Worm (Caenorhabditis elegans) whole organism, L1 larva: ENCODE data around the gene F53F4.18.

ENCODE experiments used
- C16A3.4 ChIP-seq: fragments of 150-350 bp; optimal IDR thresholded peaks from 2 replicates; lab custom pipeline; 2014; ENCODE audit warnings: missing biosample characterization, missing genetic modification characterization
- aha-1 ChIP-seq: fragments of 150-350 bp; optimal IDR thresholded peaks from 2 replicates; lab custom pipeline; 2014; ENCODE audit warnings: missing biosample characterization, missing genetic modification characterization
- aly-2 ChIP-seq: fragments of 150-350 bp; optimal IDR thresholded peaks from 2 replicates; lab custom pipeline; 2014; ENCODE audit warnings: missing biosample characterization, missing genetic modification characterization
- blmp-1 ChIP-seq: fragments of 150-350 bp; optimal IDR thresholded peaks from 2 replicates; lab custom pipeline; 2014; ENCODE audit warnings: missing biosample characterization, missing genetic modification characterization
- ceh-8 ChIP-seq: fragments of 200-800 bp; sonication (Bioruptor generic); optimal IDR thresholded peaks from 2 replicates; lab custom pipeline; 2018; ENCODE audit warnings: mild to moderate bottlenecking, missing genetic modification characterization, moderate library complexity, missing compliant biosample characterization
- ceh-88 ChIP-seq: fragments of 200-800 bp; sonication (Bioruptor generic); IDR thresholded peaks from 2 replicates; pipeline ENCODE4 v1.3.6; 2022; ENCODE audit warnings: missing genetic modification characterization, missing compliant biosample characterization
- ceh-90 ChIP-seq: sonication (generic microtip); optimal IDR thresholded peaks from 2 replicates; lab custom pipeline; 2016; ENCODE audit warnings: missing genetic modification characterization, missing compliant biosample characterization
- ces-1 ChIP-seq: fragments of 150-350 bp; optimal IDR thresholded peaks from 2 replicates; lab custom pipeline; 2014; ENCODE audit warnings: missing biosample characterization, missing genetic modification reagents, missing genetic modification characterization
- dpl-1 ChIP-seq, 3 experiments: fragments of 150-350 bp in 2 of 3; sonication (generic microtip) in 1 of 3; optimal IDR thresholded peaks; 2 replicates each; lab custom pipeline; 2014 to 2017; ENCODE audit warnings: missing biosample characterization in 3 of 3, missing genetic modification characterization in 3 of 3, missing genetic modification reagents in 3 of 3
- dsc-1 ChIP-seq: sonication (generic microtip); optimal IDR thresholded peaks from 2 replicates; lab custom pipeline; 2016; ENCODE audit warnings: mild to moderate bottlenecking, missing genetic modification characterization, missing compliant biosample characterization
- efl-3 ChIP-seq: fragments of 200-800 bp; sonication (Bioruptor generic); optimal IDR thresholded peaks from 2 replicates; lab custom pipeline; 2018; ENCODE audit warnings: mild to moderate bottlenecking, missing genetic modification characterization, missing compliant biosample characterization
- egl-13 ChIP-seq: sonication (generic microtip); optimal IDR thresholded peaks from 2 replicates; lab custom pipeline; 2016; ENCODE audit warnings: missing genotype, missing genetic modification reagents, missing genetic modification characterization, missing compliant biosample characterization
- elt-3 ChIP-seq, 6 experiments: fragments of 150-350 bp in 1 of 6; sonication (generic microtip); optimal IDR thresholded peaks; 2 replicates each; lab custom pipeline; 2017 to 2018; ENCODE audit warnings: missing biosample characterization in 6 of 6, missing genetic modification characterization in 6 of 6, inconsistent platforms in 1 of 6
- ets-5 ChIP-seq: fragments of 200-800 bp; sonication (Bioruptor generic); IDR thresholded peaks from 2 replicates; pipeline ENCODE4 v1.3.6; 2022; ENCODE audit warnings: missing genetic modification characterization, missing compliant biosample characterization
- fkh-10 ChIP-seq: sonication (generic microtip); optimal IDR thresholded peaks from 2 replicates; lab custom pipeline; 2017; ENCODE audit warnings: missing biosample characterization, missing genetic modification reagents, missing genetic modification characterization
- fkh-4 ChIP-seq: sonication (generic microtip); optimal IDR thresholded peaks from 2 replicates; lab custom pipeline; 2016; ENCODE audit warnings: missing compliant biosample characterization, missing genetic modification characterization, borderline replicate concordance
- fkh-8 ChIP-seq: sonication (generic microtip); optimal IDR thresholded peaks from 2 replicates; lab custom pipeline; 2016; ENCODE audit warnings: mild to moderate bottlenecking, missing genetic modification characterization, missing compliant biosample characterization
- grh-1 ChIP-seq: fragments of 200-800 bp; sonication (Bioruptor generic); IDR thresholded peaks from 2 replicates; pipeline ENCODE4 v1.3.6; 2022; ENCODE audit warnings: missing genetic modification reagents, missing genetic modification characterization, missing compliant biosample characterization
- hlh-4 ChIP-seq: sonication (generic microtip); optimal IDR thresholded peaks from 2 replicates; lab custom pipeline; 2016; ENCODE audit warnings: mild to moderate bottlenecking, missing genetic modification characterization, missing compliant biosample characterization
- hpl-2 ChIP-seq: fragments of 150-350 bp; optimal IDR thresholded peaks from 2 replicates; lab custom pipeline; 2014; ENCODE audit warnings: missing biosample characterization, missing genetic modification reagents, missing genetic modification characterization
- irx-1 ChIP-seq: sonication (generic microtip); optimal IDR thresholded peaks from 2 replicates; lab custom pipeline; 2016; ENCODE audit warnings: missing genetic modification characterization, missing compliant biosample characterization
- isw-1 ChIP-seq: fragments of 200-800 bp; sonication (Bioruptor generic); IDR thresholded peaks from 2 replicates; pipeline ENCODE4 v1.3.6; 2022; ENCODE audit warnings: missing genetic modification characterization, missing compliant biosample characterization
- jun-1 ChIP-seq: fragments of 150-350 bp; optimal IDR thresholded peaks from 2 replicates; lab custom pipeline; 2014; ENCODE audit warnings: missing biosample characterization, missing genetic modification reagents, missing genetic modification characterization
- lin-13 ChIP-seq: fragments of 150-350 bp; optimal IDR thresholded peaks from 2 replicates; lab custom pipeline; 2014; ENCODE audit warnings: missing biosample characterization, missing genetic modification reagents, missing genetic modification characterization
- lin-14 ChIP-seq: fragments of 200-800 bp; sonication (Bioruptor generic); optimal IDR thresholded peaks from 2 replicates; lab custom pipeline; 2018; ENCODE audit warnings: mild to moderate bottlenecking, missing genetic modification characterization, moderate library complexity, missing compliant biosample characterization
- lin-15B ChIP-seq: fragments of 150-350 bp; sonication (generic microtip); optimal IDR thresholded peaks from 3 replicates; lab custom pipeline; 2014; ENCODE audit warnings: missing biosample characterization, missing genetic modification characterization
- lin-39 ChIP-seq: fragments of 150-350 bp; optimal IDR thresholded peaks from 2 replicates; lab custom pipeline; 2014; ENCODE audit warnings: missing biosample characterization, missing genetic modification reagents, missing genetic modification characterization
- lir-3 ChIP-seq: sonication (generic microtip); optimal IDR thresholded peaks from 2 replicates; lab custom pipeline; 2016; ENCODE audit warnings: mild to moderate bottlenecking, missing genetic modification characterization, moderate library complexity, missing compliant biosample characterization; ENCODE audit not compliant: poor library complexity
- mef-2 ChIP-seq: fragments of 150-350 bp; optimal IDR thresholded peaks from 2 replicates; lab custom pipeline; 2014; ENCODE audit warnings: missing biosample characterization, missing genetic modification characterization
- nhr-11 ChIP-seq: fragments of 150-350 bp; optimal IDR thresholded peaks from 2 replicates; lab custom pipeline; 2014; ENCODE audit warnings: missing biosample characterization, missing genetic modification characterization
- nhr-12 ChIP-seq: sonication (generic microtip); optimal IDR thresholded peaks from 2 replicates; lab custom pipeline; 2017; ENCODE audit warnings: missing biosample characterization, missing genetic modification characterization
- nhr-19 ChIP-seq: fragments of 200-800 bp; sonication (Bioruptor generic); conservative IDR thresholded peaks from 2 replicates; pipeline ENCODE4 v1.3.6; 2022; ENCODE audit warnings: missing genetic modification characterization, missing compliant biosample characterization
- nhr-20 ChIP-seq: sonication (generic microtip); optimal IDR thresholded peaks from 2 replicates; lab custom pipeline; 2016; ENCODE audit warnings: mild to moderate bottlenecking, missing genetic modification characterization, missing compliant biosample characterization
- nhr-237 ChIP-seq: fragments of 150-350 bp; optimal IDR thresholded peaks from 2 replicates; lab custom pipeline; 2014; ENCODE audit warnings: missing biosample characterization, missing genetic modification characterization
- nhr-28 ChIP-seq: fragments of 150-350 bp; optimal IDR thresholded peaks from 2 replicates; lab custom pipeline; 2014; ENCODE audit warnings: missing biosample characterization, missing genetic modification characterization
- nhr-76 ChIP-seq: sonication (generic microtip); optimal IDR thresholded peaks from 2 replicates; lab custom pipeline; 2017; ENCODE audit warnings: missing biosample characterization, missing genetic modification characterization
- nhr-85 ChIP-seq: sonication (generic microtip); peaks from one replicate; lab custom pipeline; 2016; ENCODE audit warnings: missing genetic modification characterization, inconsistent platforms, missing compliant biosample characterization
- pag-3 ChIP-seq: sonication (generic microtip); optimal IDR thresholded peaks from 2 replicates; lab custom pipeline; 2017; ENCODE audit warnings: missing genetic modification characterization, mild to moderate bottlenecking, missing compliant biosample characterization, antibody characterized with exemption, borderline replicate concordance; ENCODE audit not compliant: insufficient read depth
- pqm-1 ChIP-seq: sonication (generic microtip); optimal IDR thresholded peaks from 3 replicates; lab custom pipeline; 2017; ENCODE audit warnings: missing biosample characterization, missing genetic modification characterization
- skn-1 ChIP-seq: fragments of 150-350 bp; optimal IDR thresholded peaks from 2 replicates; lab custom pipeline; 2014; ENCODE audit warnings: missing biosample characterization, missing genetic modification characterization
- snpc-4 ChIP-seq: fragments of 150-350 bp; optimal IDR thresholded peaks from 2 replicates; lab custom pipeline; 2014; ENCODE audit warnings: missing biosample characterization, missing genetic modification characterization
- snu-23 ChIP-seq: sonication (generic microtip); optimal IDR thresholded peaks from 2 replicates; lab custom pipeline; 2016; ENCODE audit warnings: missing genetic modification characterization, missing compliant biosample characterization
- sup-37 ChIP-seq: fragments of 200-800 bp; sonication (Bioruptor generic); optimal IDR thresholded peaks from 2 replicates; lab custom pipeline; 2018; ENCODE audit warnings: mild to moderate bottlenecking, missing genetic modification characterization, missing compliant biosample characterization
- tlp-1 ChIP-seq: fragments of 150-350 bp; optimal IDR thresholded peaks from 2 replicates; lab custom pipeline; 2014; ENCODE audit warnings: missing biosample characterization, missing genetic modification characterization
- unc-130 ChIP-seq: fragments of 150-350 bp; optimal IDR thresholded peaks from 2 replicates; lab custom pipeline; 2017; ENCODE audit warnings: missing biosample characterization, missing genetic modification characterization, inconsistent platforms
- unc-30 ChIP-seq: sonication (generic microtip); optimal IDR thresholded peaks from 2 replicates; lab custom pipeline; 2017; ENCODE audit warnings: missing biosample characterization, missing genetic modification characterization
- unc-98 ChIP-seq: fragments of 200-800 bp; sonication (Bioruptor generic); IDR thresholded peaks from 2 replicates; pipeline ENCODE4 v1.3.6; 2022; ENCODE audit warnings: missing genetic modification characterization, missing compliant biosample characterization
- ztf-11 ChIP-seq, 2 experiments: sonication (generic microtip); optimal IDR thresholded peaks; 2 replicates each; lab custom pipeline; 2016 to 2017; ENCODE audit warnings: missing genetic modification characterization in 2 of 2, missing biosample characterization in 1 of 2, missing compliant biosample characterization in 1 of 2
- ztf-4 ChIP-seq: fragments of 150-350 bp; optimal IDR thresholded peaks from 2 replicates; lab custom pipeline; 2014; ENCODE audit warnings: missing biosample characterization, missing genetic modification characterization

F53F4.18 gene

ce11 chrV:13627103-13627623, 37.2 kb downstream of the F53F4.18 start, which contains the start of gene sde-2 (continued):
- TF ChIP-seq fkh-4 (tag; lab: Kevin White, UChicago) (no peak), aha-1 (tag; lab: Kevin White, UChicago) (no peak), pqm-1 (no peak), tlp-1 (no peak), lin-13 (GFP tag; lab: Kevin White, UChicago) (no peak), nhr-76 (tag; lab: Kevin White, UChicago) (no peak), hlh-4 (no peak), unc-98 (no peak), nhr-12 (tag; lab: Kevin White, UChicago) (no peak), mef-2 (tag; lab: Kevin White, UChicago) (no peak), ztf-4 (tag; lab: Kevin White, UChicago) (no peak), pag-3 (tag; lab: Kevin White, UChicago) (no peak), skn-1 (tag; lab: Kevin White, UChicago) (no peak), dpl-1 (GFP tag; optimal IDR thresholded peaks at IDR 0.05; lab: Kevin White, UChicago) (peak in 2 of 3 experiments; percentile 28 to 38), isw-1 (GFP tag; lab: Robert Waterston, UW) (peak; percentile 16; the same call in 1 of the 2 replicates), jun-1 (tag; lab: Kevin White, UChicago) (no peak), unc-30 (tag; lab: Kevin White, UChicago) (no peak), lin-15B (no peak), nhr-85 (tag; lab: Kevin White, UChicago) (no peak), nhr-20 (no peak), irx-1 (tag; lab: Kevin White, UChicago) (no peak), C16A3.4 (tag; lab: Kevin White, UChicago) (no peak), ztf-11 (tag; optimal IDR thresholded peaks at IDR 0.05; lab: Kevin White, UChicago) (no peak), hpl-2 (no peak), nhr-237 (tag; lab: Kevin White, UChicago) (no peak), snu-23 (peak; percentile 33), ces-1 (no peak), nhr-11 (no peak), elt-3 (tag; optimal IDR thresholded peaks at IDR 0.05; lab: Kevin White, UChicago) (no peak), egl-13 (tag; lab: Kevin White, UChicago) (no peak), nhr-28 (tag; lab: Kevin White, UChicago) (no peak), fkh-8 (tag; lab: Kevin White, UChicago) (no peak)

ce11 chrV:13634149-13634548, 44.2 kb downstream of the F53F4.18 start, which contains the start of gene H37A05.2:
Gene H37A05.2, minus strand, starts transcription at chrV:13634249.
- TF ChIP-seq snpc-4 (tag; lab: Kevin White, UChicago) (no peak), lin-15B (no peak), mef-2 (tag; lab: Kevin White, UChicago) (no peak), jun-1 (tag; lab: Kevin White, UChicago) (no peak), lir-3 (tag; lab: Kevin White, UChicago) (no peak), blmp-1 (tag; lab: Kevin White, UChicago) (no peak), lin-39 (tag; lab: Kevin White, UChicago) (no peak), lin-14 (GFP tag; lab: Kevin White, UChicago) (no peak), nhr-20 (no peak), C16A3.4 (tag; lab: Kevin White, UChicago) (no peak), dsc-1 (tag; lab: Kevin White, UChicago) (no peak), elt-3 (tag; optimal IDR thresholded peaks at IDR 0.05; lab: Kevin White, UChicago) (no peak), aly-2 (tag; lab: Kevin White, UChicago) (no peak), unc-98 (no peak)

- peak; percentile 0 for TF ChIP-seq nhr-20
- peak; percentile 57 for TF ChIP-seq nhr-85 (tag; lab: Kevin White, UChicago)
- TF ChIP-seq ceh-88 (GFP tag; lab: Robert Waterston, UW): no peak
- peak; percentile 73 for TF ChIP-seq blmp-1 (tag; lab: Kevin White, UChicago)
- TF ChIP-seq fkh-10 (GFP tag; lab: Kevin White, UChicago): no peak
- no peak for TF ChIP-seq nhr-12 (tag; lab: Kevin White, UChicago)
- no peak for TF ChIP-seq ets-5 (GFP tag; lab: Robert Waterston, UW)
- no peak for TF ChIP-seq hlh-4
- TF ChIP-seq sup-37 (GFP tag; lab: Kevin White, UChicago): no peak
- no peak for TF ChIP-seq grh-1 (GFP tag; lab: Robert Waterston, UW)
- no peak for TF ChIP-seq tlp-1
- no peak for TF ChIP-seq irx-1 (tag; lab: Kevin White, UChicago)
- no peak for TF ChIP-seq nhr-19 (GFP tag; lab: Robert Waterston, UW)
- TF ChIP-seq ceh-90 (tag; lab: Kevin White, UChicago): no peak
- no peak for TF ChIP-seq unc-130
- TF ChIP-seq efl-3 (GFP tag; lab: Kevin White, UChicago): no peak
- TF ChIP-seq ceh-8 (GFP tag; lab: Kevin White, UChicago): no peak
- no peak for TF ChIP-seq lin-13 (GFP tag; lab: Kevin White, UChicago)
Measured at ce11 chrV:13636411-13636810, 46.5 kb downstream of the F53F4.18 start.
